Worm (Caenorhabditis elegans) whole organism, L2 larva: ENCODE data around the gene nhr-87.

Experiments
- R02D3.7 ChIP-seq: fragments of 150-350 bp; optimal IDR thresholded peaks from 2 replicates; lab custom pipeline; 2014; ENCODE audit warnings: missing biosample characterization, missing genetic modification characterization
- Y55F3AM.14 ChIP-seq: fragments of 200-800 bp; sonication (Bioruptor generic); optimal IDR thresholded peaks from 2 replicates; lab custom pipeline; 2018; ENCODE audit warnings: mild to moderate bottlenecking, missing genetic modification characterization, missing compliant biosample characterization
- aly-2 ChIP-seq: fragments of 150-350 bp; optimal IDR thresholded peaks from 2 replicates; lab custom pipeline; 2014; ENCODE audit warnings: missing biosample characterization, missing genetic modification characterization
- ceh-16 ChIP-seq: fragments of 150-350 bp; optimal IDR thresholded peaks from 2 replicates; lab custom pipeline; 2014; ENCODE audit warnings: missing biosample characterization, missing genetic modification characterization
- ceh-82 ChIP-seq: fragments of 150-350 bp; optimal IDR thresholded peaks from 2 replicates; lab custom pipeline; 2014; ENCODE audit warnings: missing biosample characterization, missing genetic modification characterization
- elt-3 ChIP-seq: sonication (generic microtip); optimal IDR thresholded peaks from 2 replicates; lab custom pipeline; 2017; ENCODE audit warnings: missing biosample characterization, missing genetic modification characterization
- fos-1 ChIP-seq: fragments of 150-350 bp; optimal IDR thresholded peaks from 2 replicates; lab custom pipeline; 2014; ENCODE audit warnings: missing biosample characterization, missing genetic modification characterization
- lsy-2 ChIP-seq, 2 experiments: fragments of 150-350 bp in 1 of 2; sonication (generic microtip) in 1 of 2; optimal IDR thresholded peaks; 2 replicates each; lab custom pipeline; 2014 to 2017; ENCODE audit warnings: missing biosample characterization in 2 of 2, missing genetic modification characterization in 2 of 2
- mab-5 ChIP-seq: fragments of 150-350 bp; optimal IDR thresholded peaks from 2 replicates; lab custom pipeline; 2014; ENCODE audit warnings: missing biosample characterization, missing genetic modification characterization
- nhr-12 ChIP-seq: fragments of 150-350 bp; optimal IDR thresholded peaks from 2 replicates; lab custom pipeline; 2014; ENCODE audit warnings: missing biosample characterization, missing genetic modification characterization
- nhr-6 ChIP-seq: fragments of 150-350 bp; optimal IDR thresholded peaks from 2 replicates; lab custom pipeline; 2014; ENCODE audit warnings: missing biosample characterization, missing genetic modification characterization
- nhr-77 ChIP-seq: fragments of 150-350 bp; optimal IDR thresholded peaks from 2 replicates; lab custom pipeline; 2014; ENCODE audit warnings: missing biosample characterization, missing genetic modification characterization
- snpc-4 ChIP-seq: fragments of 150-350 bp; optimal IDR thresholded peaks from 2 replicates; lab custom pipeline; 2014; ENCODE audit warnings: missing biosample characterization, missing genetic modification characterization
- unc-62 ChIP-seq: fragments of 150-350 bp; optimal IDR thresholded peaks from 2 replicates; lab custom pipeline; 2014; ENCODE audit warnings: missing biosample characterization, missing genetic modification reagents, missing genetic modification characterization

DNA sequence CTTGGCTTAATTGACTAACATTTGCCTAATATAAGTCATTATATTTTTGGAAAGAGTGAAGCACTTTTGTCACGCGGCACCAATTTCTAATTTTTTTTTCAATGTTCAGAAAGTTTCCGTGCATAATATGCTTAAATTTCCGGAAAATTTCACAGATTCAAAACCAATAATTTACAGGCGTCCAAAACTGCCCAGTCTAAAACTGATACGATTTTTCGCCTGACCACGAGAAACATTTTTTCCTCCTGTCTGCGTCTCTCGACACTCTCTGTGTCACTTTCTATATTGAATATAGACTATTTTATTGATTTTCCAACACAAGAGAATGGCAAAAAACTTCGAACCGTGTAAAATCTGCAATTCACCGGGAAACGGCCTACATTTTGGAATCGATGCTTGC is 10.2 kb upstream of the nhr-87 start, which contains the start of gene nhr-122:
- TF ChIP-seq nhr-77 (tag; lab: Kevin White, UChicago): no peak
- no peak for TF ChIP-seq ceh-16 (tag; lab: Kevin White, UChicago)
- TF ChIP-seq lsy-2 (tag; optimal IDR thresholded peaks at IDR 0.05; lab: Kevin White, UChicago): no peak
- TF ChIP-seq aly-2: no peak
- TF ChIP-seq nhr-6 (tag; lab: Kevin White, UChicago): no peak
- TF ChIP-seq unc-62 (GFP tag; lab: Kevin White, UChicago): no peak
- TF ChIP-seq ceh-82 (tag; lab: Kevin White, UChicago): no peak
- no peak for TF ChIP-seq snpc-4
- TF ChIP-seq fos-1: no peak
- TF ChIP-seq nhr-12 (tag; lab: Kevin White, UChicago): no peak
- no peak for TF ChIP-seq Y55F3AM.14 (GFP tag; lab: Kevin White, UChicago)
- no peak for TF ChIP-seq elt-3 (tag; lab: Kevin White, UChicago)
- TF ChIP-seq R02D3.7 (tag; lab: Kevin White, UChicago): no peak
- TF ChIP-seq mab-5 (tag; lab: Kevin White, UChicago): no peak
